Worm (Caenorhabditis elegans) whole organism, L2 larva: Measurements from ENCODE around the gene wrt-5.

Source experiments
- ZK546.5 ChIP-seq: sonication (generic microtip); optimal IDR thresholded peaks from 2 replicates; lab custom pipeline; 2017; ENCODE audit warnings: missing biosample characterization, missing genetic modification characterization
- lsy-2 ChIP-seq, 2 experiments: fragments of 150-350 bp in 1 of 2; sonication (generic microtip) in 1 of 2; optimal IDR thresholded peaks; 2 replicates each; lab custom pipeline; 2014 to 2017; ENCODE audit warnings: missing biosample characterization in 2 of 2, missing genetic modification characterization in 2 of 2
- mdl-1 ChIP-seq, 2 experiments: fragments of 150-350 bp in 1 of 2; sonication (generic microtip) in 1 of 2; optimal IDR thresholded peaks; 2 replicates each; lab custom pipeline; 2017; ENCODE audit warnings: missing biosample characterization in 2 of 2, missing genetic modification characterization in 2 of 2
- nhr-12 ChIP-seq: fragments of 150-350 bp; optimal IDR thresholded peaks from 2 replicates; lab custom pipeline; 2014; ENCODE audit warnings: missing biosample characterization, missing genetic modification characterization
- skn-1 ChIP-seq: sonication (generic microtip); optimal IDR thresholded peaks from 2 replicates; lab custom pipeline; 2017; ENCODE audit warnings: missing biosample characterization, missing genetic modification characterization

DNA sequence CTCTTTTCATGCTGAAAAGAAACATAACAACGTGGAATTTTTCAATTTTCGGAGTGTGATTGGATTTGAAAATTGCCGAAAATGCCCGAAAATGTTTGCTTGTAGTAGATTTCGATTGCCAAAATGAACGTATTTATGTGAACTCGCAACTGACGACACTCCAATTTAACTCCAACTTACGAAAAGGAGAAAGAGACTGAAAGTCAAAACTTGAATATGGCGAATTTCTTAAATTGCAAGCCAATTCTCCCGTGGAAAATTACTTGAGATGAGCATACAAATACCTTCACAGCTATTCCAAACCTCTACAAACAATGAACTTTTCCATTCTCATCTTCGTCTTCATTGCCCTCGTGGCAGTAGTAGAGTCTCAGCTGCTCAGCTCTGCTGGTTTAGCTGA, 31.2 kb upstream of the wrt-5 start:
- TF ChIP-seq skn-1 (tag; lab: Kevin White, UChicago) (no peak), ZK546.5 (tag; lab: Kevin White, UChicago) (no peak), nhr-12 (tag; lab: Kevin White, UChicago) (no peak), lsy-2 (tag; optimal IDR thresholded peaks at IDR 0.05; lab: Kevin White, UChicago) (no peak), mdl-1 (tag; optimal IDR thresholded peaks at IDR 0.05; lab: Kevin White, UChicago) (no peak)
